Fruit fly (Drosophila melanogaster) whole organism, embryonic: ENCODE results near the gene roq.
A peak's percentile ranks its signal among the peaks of the same experiment; 100 is the strongest.

Experiments used
- Abd-B ChIP-seq: fragments of 200-800 bp; sonication (Bioruptor generic); optimal IDR thresholded peaks from 2 replicates; lab custom pipeline; 2018; ENCODE audit warnings: missing biosample characterization, mild to moderate bottlenecking, missing genetic modification characterization, moderate library complexity
- B-H2 ChIP-seq: fragments of 200-800 bp; sonication (Bioruptor generic); optimal IDR thresholded peaks from 2 replicates; lab custom pipeline; 2018; ENCODE audit warnings: missing biosample characterization, mild to moderate bottlenecking, missing genetic modification characterization
- CG10565 ChIP-seq: fragments of 200-800 bp; sonication (Bioruptor generic); optimal IDR thresholded peaks from 3 replicates; lab custom pipeline; 2016; ENCODE audit warnings: missing biosample characterization, mild to moderate bottlenecking, missing genetic modification characterization
- CG10979 ChIP-seq: fragments of 200-800 bp; sonication (Bioruptor generic); optimal IDR thresholded peaks from 2 replicates; lab custom pipeline; 2018; ENCODE audit warnings: missing biosample characterization, mild to moderate bottlenecking, missing genetic modification characterization, moderate library complexity
- CG12659 ChIP-seq: fragments of 200-800 bp; sonication (Bioruptor generic); optimal IDR thresholded peaks from 3 replicates; lab custom pipeline; 2017; ENCODE audit warnings: mild to moderate bottlenecking, missing biosample characterization, missing genetic modification reagents, missing genetic modification characterization
- CG14050 ChIP-seq: fragments of 200-800 bp; sonication (Bioruptor generic); IDR thresholded peaks from 3 replicates; pipeline ENCODE4 v1.3.6; 2022; ENCODE audit warnings: missing biosample characterization, missing genetic modification characterization
- CG15269 ChIP-seq: fragments of 200-800 bp; sonication (Bioruptor generic); optimal IDR thresholded peaks from 2 replicates; lab custom pipeline; 2018; ENCODE audit warnings: missing biosample characterization, mild to moderate bottlenecking, missing genetic modification characterization, moderate library complexity
- CG16863 ChIP-seq: fragments of 200-800 bp; sonication (Bioruptor generic); optimal IDR thresholded peaks from 3 replicates; lab custom pipeline; 2016; ENCODE audit warnings: missing biosample characterization, missing genetic modification characterization
- CG17359 ChIP-seq: fragments of 200-800 bp; sonication (Bioruptor generic); optimal IDR thresholded peaks from 3 replicates; lab custom pipeline; 2018; ENCODE audit warnings: missing biosample characterization, mild to moderate bottlenecking, missing genetic modification characterization, moderate library complexity
- CG2120 ChIP-seq: fragments of 200-800 bp; sonication (Bioruptor generic); optimal IDR thresholded peaks from 3 replicates; lab custom pipeline; 2016; ENCODE audit warnings: missing biosample characterization, missing genetic modification characterization
- CG2678 ChIP-seq: fragments of 200-800 bp; sonication (Bioruptor generic); optimal IDR thresholded peaks from 3 replicates; lab custom pipeline; 2019; ENCODE audit warnings: missing biosample characterization, mild to moderate bottlenecking, missing genetic modification characterization, moderate library complexity
- CG3163 ChIP-seq: fragments of 200-800 bp; sonication (Bioruptor generic); optimal IDR thresholded peaks from 3 replicates; lab custom pipeline; 2016; ENCODE audit warnings: missing biosample characterization, missing genetic modification characterization
- CG32767 ChIP-seq: fragments of 200-800 bp; sonication (Bioruptor generic); IDR thresholded peaks from 2 replicates; pipeline ENCODE4 v1.3.6; 2022; ENCODE audit warnings: missing biosample characterization, missing genetic modification characterization
- CG3726 ChIP-seq: fragments of 200-800 bp; sonication (Bioruptor generic); IDR thresholded peaks from 3 replicates; pipeline ENCODE4, ENCODE4 v1.3.6; 2022; ENCODE audit warnings: missing biosample characterization, missing genetic modification characterization
- CG43689 ChIP-seq: fragments of 200-800 bp; sonication (Bioruptor generic); IDR thresholded peaks from 2 replicates; pipeline ENCODE4 v1.3.6; 2022; ENCODE audit warnings: missing biosample characterization, missing genetic modification characterization
- CG7357 ChIP-seq: fragments of 200-800 bp; sonication (Bioruptor generic); IDR thresholded peaks from 3 replicates; pipeline ENCODE4 v1.3.6; 2022; ENCODE audit warnings: missing biosample characterization, missing genetic modification characterization
- CG9609 ChIP-seq: fragments of 200-800 bp; sonication (Bioruptor generic); optimal IDR thresholded peaks from 3 replicates; lab custom pipeline; 2016; ENCODE audit warnings: missing biosample characterization, missing genetic modification characterization
- CG9727 ChIP-seq: fragments of 200-800 bp; sonication (Bioruptor generic); optimal IDR thresholded peaks from 3 replicates; lab custom pipeline; 2017; ENCODE audit warnings: missing biosample characterization, mild to moderate bottlenecking, missing genetic modification characterization
- Camta ChIP-seq: fragments of 200-800 bp; sonication (Bioruptor generic); optimal IDR thresholded peaks from 2 replicates; lab custom pipeline; 2016; ENCODE audit warnings: missing biosample characterization, missing genetic modification characterization
- Ets97D ChIP-seq: fragments of 200-800 bp; sonication (Bioruptor generic); optimal IDR thresholded peaks from 3 replicates; lab custom pipeline; 2016; ENCODE audit warnings: missing biosample characterization, missing genetic modification characterization
- H2.0 ChIP-seq: fragments of 200-800 bp; sonication (Bioruptor generic); IDR thresholded peaks from 2 replicates; pipeline ENCODE4 v1.3.6; 2022; ENCODE audit warnings: missing biosample characterization, missing genetic modification characterization
- HLH54F ChIP-seq: fragments of 200-800 bp; sonication (Bioruptor generic); optimal IDR thresholded peaks from 3 replicates; lab custom pipeline; 2016; ENCODE audit warnings: missing biosample characterization, missing genetic modification characterization
- Jarid2 ChIP-seq: fragments of 200-800 bp; sonication (Bioruptor generic); optimal IDR thresholded peaks from 3 replicates; lab custom pipeline; 2017; ENCODE audit warnings: mild to moderate bottlenecking, missing biosample characterization, missing genetic modification reagents, missing genetic modification characterization
- Mes4 ChIP-seq: fragments of 200-800 bp; sonication (Bioruptor generic); optimal IDR thresholded peaks from 2 replicates; lab custom pipeline; 2016; ENCODE audit warnings: missing biosample characterization, missing genetic modification characterization
- Myb ChIP-seq: fragments of 200-800 bp; sonication (Bioruptor generic); optimal IDR thresholded peaks from 2 replicates; lab custom pipeline; 2016; ENCODE audit warnings: missing biosample characterization, missing genetic modification characterization
- Ravus ChIP-seq: fragments of 200-800 bp; sonication (Bioruptor generic); IDR thresholded peaks from 2 replicates; pipeline ENCODE4 v1.3.6; 2022; ENCODE audit warnings: missing biosample characterization, missing genetic modification characterization
- Rfx ChIP-seq: fragments of 200-800 bp; sonication (Bioruptor generic); IDR thresholded peaks from 2 replicates; pipeline ENCODE4 v1.3.6; 2022; ENCODE audit warnings: missing biosample characterization, missing genetic modification characterization
- al ChIP-seq: fragments of 200-800 bp; sonication (Bioruptor generic); IDR thresholded peaks from 2 replicates; pipeline ENCODE4 v1.3.6; 2022; ENCODE audit warnings: missing biosample characterization, missing genetic modification characterization
- aop ChIP-seq: fragments of 200-800 bp; sonication (Bioruptor generic); IDR thresholded peaks from 2 replicates; pipeline ENCODE4 v1.3.6; 2022; ENCODE audit warnings: missing biosample characterization, missing genetic modification characterization
- bigmax ChIP-seq: fragments of 200-800 bp; sonication (Bioruptor generic); optimal IDR thresholded peaks from 2 replicates; lab custom pipeline; 2018; ENCODE audit warnings: missing biosample characterization, mild to moderate bottlenecking, missing genetic modification characterization
- btn ChIP-seq: fragments of 200-800 bp; sonication (Bioruptor generic); optimal IDR thresholded peaks from 2 replicates; lab custom pipeline; 2016; ENCODE audit warnings: missing biosample characterization, missing genetic modification characterization
- chn ChIP-seq: fragments of 200-800 bp; sonication (Bioruptor generic); optimal IDR thresholded peaks from 2 replicates; lab custom pipeline; 2016; ENCODE audit warnings: missing biosample characterization, missing genetic modification characterization
- dmrt99B ChIP-seq: fragments of 200-800 bp; sonication (Bioruptor generic); optimal IDR thresholded peaks from 2 replicates; lab custom pipeline; 2018; ENCODE audit warnings: missing biosample characterization, mild to moderate bottlenecking, missing genetic modification characterization, moderate library complexity
- emc ChIP-seq: fragments of 200-800 bp; sonication (Bioruptor generic); optimal IDR thresholded peaks from 2 replicates; lab custom pipeline; 2016; ENCODE audit warnings: missing biosample characterization, missing genetic modification characterization
- fd64A ChIP-seq: fragments of 200-800 bp; sonication (Bioruptor generic); optimal IDR thresholded peaks from 3 replicates; lab custom pipeline; 2018; ENCODE audit warnings: missing biosample characterization, mild to moderate bottlenecking, missing genetic modification characterization
- gfzf ChIP-seq: fragments of 200-800 bp; sonication (Bioruptor generic); optimal IDR thresholded peaks from 2 replicates; lab custom pipeline; 2016; ENCODE audit warnings: missing biosample characterization, mild to moderate bottlenecking, missing genetic modification characterization, moderate library complexity
- grn ChIP-seq: fragments of 200-800 bp; sonication (Bioruptor generic); optimal IDR thresholded peaks from 3 replicates; lab custom pipeline; 2017; ENCODE audit warnings: missing biosample characterization, missing genetic modification characterization
- gsb ChIP-seq: fragments of 200-800 bp; sonication (Bioruptor generic); IDR thresholded peaks from 2 replicates; pipeline ENCODE4 v1.3.6; 2022; ENCODE audit warnings: missing biosample characterization, missing genetic modification characterization
- gt ChIP-seq: fragments of 200-800 bp; sonication (Bioruptor generic); IDR thresholded peaks from 2 replicates; pipeline ENCODE4 v1.3.6; 2022; ENCODE audit warnings: missing biosample characterization, missing genetic modification characterization
- kay ChIP-seq: fragments of 200-800 bp; sonication (Bioruptor generic); optimal IDR thresholded peaks from 2 replicates; lab custom pipeline; 2016; ENCODE audit warnings: missing biosample characterization, missing genetic modification characterization
- klu ChIP-seq: fragments of 200-800 bp; sonication (Bioruptor generic); IDR thresholded peaks from 2 replicates; pipeline ENCODE4 v1.3.6; 2022; ENCODE audit warnings: missing biosample characterization, missing genetic modification characterization
- mld ChIP-seq: fragments of 200-800 bp; sonication (Bioruptor generic); IDR thresholded peaks from 3 replicates; pipeline ENCODE4 v1.3.6; 2022; ENCODE audit warnings: missing biosample characterization, missing genetic modification characterization; ENCODE audit not compliant: partially characterized antibody
- pan ChIP-seq, 4 experiments: fragments of >200 bp in 3 of 4; fragments of 200-800 bp in 1 of 4; sonication (Bioruptor generic) in 1 of 4; optimal IDR thresholded peaks in 3 of 4; IDR thresholded peaks in 1 of 4; 2 replicates each; pipeline versions ENCODE4 v1.3.6 to Lab custom; 2017 to 2022; ENCODE audit warnings: missing biosample characterization in 2 of 4, missing genetic modification characterization in 2 of 4, mixed read lengths in 1 of 4
- prd ChIP-seq, 3 experiments: fragments of >200 bp in 2 of 3; fragments of 200-800 bp in 1 of 3; sonication (Bioruptor generic) in 1 of 3; optimal IDR thresholded peaks in 2 of 3; IDR thresholded peaks in 1 of 3; 2 replicates in 2 of 3; 3 replicates in 1 of 3; pipeline versions ENCODE4 v1.3.6 to Lab custom; 2017 to 2022; ENCODE audit warnings: missing biosample characterization in 1 of 3, missing genetic modification characterization in 1 of 3
- sc ChIP-seq, 3 experiments: fragments of >200 bp in 2 of 3; fragments of 200-800 bp in 1 of 3; sonication (Bioruptor generic) in 1 of 3; optimal IDR thresholded peaks; 2 replicates in 2 of 3; 3 replicates in 1 of 3; lab custom pipeline; 2017; ENCODE audit warnings: mild to moderate bottlenecking in 1 of 3, missing biosample characterization in 1 of 3, missing genetic modification characterization in 1 of 3, missing genetic modification reagents in 1 of 3
- so ChIP-seq: fragments of 200-800 bp; sonication (Bioruptor generic); IDR thresholded peaks from 3 replicates; pipeline ENCODE4 v1.3.6; 2022; ENCODE audit warnings: missing biosample characterization, missing genetic modification characterization
- vfl ChIP-seq: fragments of 200-800 bp; sonication (Bioruptor generic); optimal IDR thresholded peaks from 2 replicates; lab custom pipeline; 2016; ENCODE audit warnings: missing biosample characterization, missing genetic modification characterization
- yki ChIP-seq: fragments of >200 bp; optimal IDR thresholded peaks from 3 replicates; lab custom pipeline; 2018
- zen ChIP-seq: fragments of 200-800 bp; sonication (Bioruptor generic); optimal IDR thresholded peaks from 3 replicates; lab custom pipeline; 2018; ENCODE audit warnings: missing biosample characterization, mild to moderate bottlenecking, missing genetic modification characterization, moderate library complexity

roq gene

dm6 chr3L:16410234-16411119, 32.1 kb upstream of the roq start (continued):
- no peak for TF ChIP-seq Myb (GFP tag; lab: Kevin White, UChicago)
- no peak for TF ChIP-seq gsb
- TF ChIP-seq mld = no peak
- TF ChIP-seq CG17359 = no peak
- TF ChIP-seq zen = peak; percentile 78
- TF ChIP-seq fd64A = no peak
- no peak for TF ChIP-seq gfzf (GFP tag; lab: Kevin White, UChicago)
- TF ChIP-seq sc (optimal IDR thresholded peaks at IDR 0.05; lab: Kevin White, UChicago) = no peak
- TF ChIP-seq sc (GFP tag; optimal IDR thresholded peaks at IDR 0.05; lab: Kevin White, UChicago) = no peak
- TF ChIP-seq so (GFP tag; lab: Robert Waterston, UW) = no peak
- TF ChIP-seq CG10565 (GFP tag; lab: Kevin White, UChicago) = no peak
- TF ChIP-seq Ravus = no peak
- TF ChIP-seq CG2678 (tag; lab: Kevin White, UChicago) = no peak
- no peak for TF ChIP-seq Abd-B (GFP tag; lab: Kevin White, UChicago)
- no peak for TF ChIP-seq CG2120 (GFP tag; lab: Kevin White, UChicago)
- TF ChIP-seq CG9609 (GFP tag; lab: Kevin White, UChicago) = no peak
- no peak for TF ChIP-seq CG12659 (GFP tag; lab: Kevin White, UChicago)
- TF ChIP-seq CG3163 (GFP tag; lab: Kevin White, UChicago) = no peak
- no peak for TF ChIP-seq gt (GFP tag; lab: Robert Waterston, UW)
- TF ChIP-seq CG14050 (GFP tag; lab: Robert Waterston, UW) = no peak
- TF ChIP-seq CG7357 (GFP tag; lab: Robert Waterston, UW) = no peak
- TF ChIP-seq CG43689 (GFP tag; lab: Robert Waterston, UW) = no peak
- no peak for TF ChIP-seq Ets97D
- no peak for TF ChIP-seq H2.0 (GFP tag; lab: Robert Waterston, UW)
- TF ChIP-seq Jarid2 (GFP tag; lab: Kevin White, UChicago) = no peak
- peak; percentile 21 for TF ChIP-seq yki (lab: Kevin White, UChicago)
- TF ChIP-seq pan (optimal IDR thresholded peaks at IDR 0.05; lab: Kevin White, UChicago) = no peak
- TF ChIP-seq pan (GFP tag; optimal IDR thresholded peaks at IDR 0.05 in 1 of 2, IDR thresholded peaks at IDR 0.05 in 1 of 2) = no peak
- no peak for TF ChIP-seq aop (GFP tag; lab: Robert Waterston, UW)
- no peak for TF ChIP-seq chn (GFP tag; lab: Kevin White, UChicago)
- no peak for TF ChIP-seq al (GFP tag; lab: Robert Waterston, UW)
- no peak for TF ChIP-seq dmrt99B (tag; lab: Kevin White, UChicago)
- TF ChIP-seq prd (optimal IDR thresholded peaks at IDR 0.05; lab: Kevin White, UChicago) = no peak
- no peak for TF ChIP-seq prd (GFP tag; IDR thresholded peaks at IDR 0.05; lab: Robert Waterston, UW)
- TF ChIP-seq CG15269 (tag; lab: Kevin White, UChicago) = no peak
- TF ChIP-seq Mes4 (GFP tag; lab: Kevin White, UChicago) = no peak
- no peak for TF ChIP-seq B-H2 (GFP tag; lab: Kevin White, UChicago)
- no peak for TF ChIP-seq CG16863
- no peak for TF ChIP-seq btn
- TF ChIP-seq CG10979 (tag; lab: Kevin White, UChicago) = no peak
- TF ChIP-seq bigmax = no peak
- no peak for TF ChIP-seq Rfx
- TF ChIP-seq klu (GFP tag; lab: Robert Waterston, UW) = no peak
- TF ChIP-seq grn (GFP tag; lab: Kevin White, UChicago) = no peak
- no peak for TF ChIP-seq emc (GFP tag; lab: Kevin White, UChicago)
- peak; percentile 93 for TF ChIP-seq CG32767
- TF ChIP-seq CG3726 = no peak
- TF ChIP-seq vfl (GFP tag; lab: Kevin White, UChicago) = no peak
- peak; percentile 21 for TF ChIP-seq HLH54F (GFP tag; lab: Kevin White, UChicago)
- no peak for TF ChIP-seq Camta (GFP tag; lab: Kevin White, UChicago)
- TF ChIP-seq kay = no peak
- no peak for TF ChIP-seq CG9727 (GFP tag; lab: Kevin White, UChicago)
